Fruit fly (Drosophila melanogaster) whole organism, wandering third instar larva: Measurements from ENCODE around the gene CG33679.
A peak's percentile ranks its signal among the peaks of the same experiment; 100 is the strongest.

Source experiments
- Abd-B ChIP-seq: fragments of >200 bp; optimal IDR thresholded peaks from 2 replicates; lab custom pipeline; 2017; ENCODE audit warnings: missing biosample characterization, missing genetic modification characterization
- CG32264 ChIP-seq: fragments of 200-800 bp; sonication (Bioruptor generic); optimal IDR thresholded peaks from 2 replicates; lab custom pipeline; 2016; ENCODE audit warnings: missing biosample characterization, missing genetic modification characterization
- CrebA ChIP-seq: fragments of 200-800 bp; sonication (Bioruptor generic); optimal IDR thresholded peaks from 2 replicates; lab custom pipeline; 2016; ENCODE audit warnings: missing biosample characterization, mild to moderate bottlenecking, missing genetic modification characterization, borderline replicate concordance
- Dfd ChIP-seq: fragments of >200 bp; optimal IDR thresholded peaks from 2 replicates; lab custom pipeline; 2017; ENCODE audit warnings: missing biosample characterization, missing genetic modification characterization
- Dif ChIP-seq: fragments of 200-275, 200-300 bp; sonication (Bioruptor generic); optimal IDR thresholded peaks from 2 replicates; lab custom pipeline; 2018; ENCODE audit warnings: missing biosample characterization, missing genetic modification characterization; ENCODE audit not compliant: partially characterized antibody
- HLH106 ChIP-seq: fragments of 200-800 bp; optimal IDR thresholded peaks from 3 replicates; lab custom pipeline; 2019; ENCODE audit warnings: missing biosample characterization, mild to moderate bottlenecking, missing genetic modification characterization, moderate library complexity
- Hnf4 ChIP-seq: fragments of 200-800 bp; sonication (Bioruptor generic); optimal IDR thresholded peaks from 2 replicates; lab custom pipeline; 2016; ENCODE audit warnings: missing biosample characterization, mild to moderate bottlenecking, missing genetic modification characterization
- Hr83 ChIP-seq: fragments of 200-300 bp; sonication (Bioruptor generic); optimal IDR thresholded peaks from 2 replicates; lab custom pipeline; 2016; ENCODE audit warnings: missing biosample characterization, mild to moderate bottlenecking, missing genetic modification characterization, moderate library complexity; ENCODE audit not compliant: poor library complexity, severe bottlenecking
- Jra ChIP-seq: sonication (Bioruptor generic); optimal IDR thresholded peaks from 2 replicates; lab custom pipeline; 2016; ENCODE audit warnings: missing biosample characterization, missing genetic modification characterization
- Mio ChIP-seq: sonication (Bioruptor generic); optimal IDR thresholded peaks from 2 replicates; lab custom pipeline; 2016; ENCODE audit warnings: missing biosample characterization, missing genetic modification characterization
- Myc ChIP-seq: fragments of >200 bp; optimal IDR thresholded peaks from 2 replicates; lab custom pipeline; 2017
- N ChIP-seq: fragments of >200 bp; optimal IDR thresholded peaks from 2 replicates; lab custom pipeline; 2018; ENCODE audit warnings: missing biosample characterization, missing external identifiers, missing genetic modification characterization
- OdsH ChIP-seq: fragments of 200-800 bp; sonication (Bioruptor generic); optimal IDR thresholded peaks from 2 replicates; lab custom pipeline; 2016; ENCODE audit warnings: missing biosample characterization, mild to moderate bottlenecking, missing genetic modification characterization
- Rel ChIP-seq, 2 experiments: fragments of 200-800 bp; sonication (Bioruptor generic) in 1 of 2; optimal IDR thresholded peaks; 2 replicates in 1 of 2; 3 replicates in 1 of 2; lab custom pipeline; 2016 to 2019; ENCODE audit warnings: mild to moderate bottlenecking in 2 of 2, missing biosample characterization in 2 of 2, missing genetic modification characterization in 2 of 2, moderate library complexity in 1 of 2
- Sp1 ChIP-seq: fragments of 200-800 bp; sonication (Bioruptor generic); optimal IDR thresholded peaks from 3 replicates; lab custom pipeline; 2019; ENCODE audit warnings: missing biosample characterization, mild to moderate bottlenecking, missing genetic modification characterization, moderate library complexity
- Vsx2 ChIP-seq: fragments of 200-300, 225-300 bp; sonication (Bioruptor generic); optimal IDR thresholded peaks from 2 replicates; lab custom pipeline; 2018; ENCODE audit warnings: missing biosample characterization, missing genetic modification characterization; ENCODE audit not compliant: partially characterized antibody
- br ChIP-seq: fragments of 200-800 bp; sonication (Bioruptor generic); optimal IDR thresholded peaks from 2 replicates; lab custom pipeline; 2016; ENCODE audit warnings: missing biosample characterization, missing genetic modification characterization
- brk ChIP-seq: fragments of 200-800 bp; sonication (Bioruptor generic); optimal IDR thresholded peaks from 2 replicates; lab custom pipeline; 2016; ENCODE audit warnings: missing biosample characterization, mild to moderate bottlenecking, missing genetic modification characterization
- ey ChIP-seq: fragments of 200-800 bp; sonication (Bioruptor generic); optimal IDR thresholded peaks from 2 replicates; lab custom pipeline; 2016; ENCODE audit warnings: missing biosample characterization, missing genetic modification characterization
- foxo ChIP-seq, 2 experiments: fragments of 200-800 bp; sonication (Bioruptor generic); optimal IDR thresholded peaks; 2 replicates in 1 of 2; 3 replicates in 1 of 2; lab custom pipeline; 2016 to 2017; ENCODE audit warnings: missing biosample characterization in 2 of 2, missing genetic modification characterization in 2 of 2
- fru ChIP-seq: fragments of 200-800 bp; sonication (Bioruptor generic); optimal IDR thresholded peaks from 3 replicates; lab custom pipeline; 2016; ENCODE audit warnings: missing biosample characterization, mild to moderate bottlenecking, missing genetic modification characterization
- h ChIP-seq: fragments of 200-800 bp; sonication (Bioruptor generic); optimal IDR thresholded peaks from 3 replicates; lab custom pipeline; 2016; ENCODE audit warnings: missing biosample characterization, mild to moderate bottlenecking, missing genetic modification characterization
- jim ChIP-seq: fragments of 175-275, 200-325 bp; sonication (Bioruptor generic); optimal IDR thresholded peaks from 2 replicates; lab custom pipeline; 2016; ENCODE audit warnings: missing biosample characterization, mild to moderate bottlenecking, missing genetic modification characterization
- pan ChIP-seq: fragments of >200 bp; optimal IDR thresholded peaks from 2 replicates; lab custom pipeline; 2017
- psq ChIP-seq: fragments of 200-800 bp; sonication (Bioruptor generic); optimal IDR thresholded peaks from 3 replicates; lab custom pipeline; 2017; ENCODE audit warnings: missing biosample characterization, mild to moderate bottlenecking, missing genetic modification characterization, moderate library complexity
- rgr ChIP-seq: fragments of 200-800 bp; sonication (Bioruptor generic); optimal IDR thresholded peaks from 3 replicates; lab custom pipeline; 2016; ENCODE audit warnings: missing biosample characterization, mild to moderate bottlenecking, missing genetic modification characterization
- sage ChIP-seq: fragments of 200-800 bp; sonication (Bioruptor generic); optimal IDR thresholded peaks from 2 replicates; lab custom pipeline; 2016; ENCODE audit warnings: missing biosample characterization, mild to moderate bottlenecking, missing genetic modification characterization
- tai ChIP-seq: sonication (Bioruptor generic); optimal IDR thresholded peaks from 2 replicates; lab custom pipeline; 2016; ENCODE audit warnings: missing biosample characterization, missing genetic modification characterization
- usp ChIP-seq: fragments of >200 bp; optimal IDR thresholded peaks from 2 replicates; lab custom pipeline; 2017; ENCODE audit warnings: missing biosample characterization, missing genetic modification characterization
- woc ChIP-seq: sonication (Bioruptor generic); optimal IDR thresholded peaks from 2 replicates; lab custom pipeline; 2016; ENCODE audit warnings: missing biosample characterization, mild to moderate bottlenecking, missing genetic modification characterization

Gene CG33679

DNA sequence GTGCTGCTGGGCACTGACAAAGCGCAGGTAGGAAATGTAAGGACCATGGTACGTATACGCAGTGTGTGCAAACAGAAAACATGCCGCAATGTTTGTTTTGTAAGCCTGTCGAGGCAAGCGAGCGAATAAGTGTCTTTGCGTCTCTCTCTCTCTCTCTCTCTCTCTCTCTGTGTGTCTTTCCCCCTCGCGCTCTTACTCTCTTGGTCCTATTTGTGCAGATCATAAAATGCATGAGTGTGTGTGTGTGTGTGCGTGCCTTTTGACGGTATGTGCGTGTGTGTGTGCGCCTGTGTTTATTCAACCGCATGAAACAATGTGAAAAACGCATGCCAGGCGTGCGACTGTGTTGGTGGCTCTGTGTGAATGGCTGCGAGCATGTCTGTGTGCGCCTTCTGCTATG is 44.6 kb upstream of the CG33679 start:
- TF ChIP-seq tai (GFP tag; lab: Kevin White, UChicago) = no peak
- TF ChIP-seq HLH106 = no peak
- TF ChIP-seq Dfd = peak; percentile 42
- TF ChIP-seq Vsx2 = no peak
- no peak for TF ChIP-seq Dif
- TF ChIP-seq Myc (lab: Kevin White, UChicago) = no peak
- TF ChIP-seq jim (GFP tag; lab: Kevin White, UChicago) = no peak

dm6 chr2L:15016031-15016430 is 42.1 kb upstream of the CG33679 start, which contains the start of gene GABA-B-R1:
Gene GABA-B-R1 (plus strand): TSS chr2L:15016331.
- TF ChIP-seq brk (GFP tag; lab: Kevin White, UChicago) (no peak), Vsx2 (no peak), ey (GFP tag; lab: Kevin White, UChicago) (no peak), CG32264 (no peak), CrebA (GFP tag; lab: Kevin White, UChicago) (no peak), Sp1 (no peak), woc (GFP tag; lab: Kevin White, UChicago) (no peak), Abd-B (GFP tag; lab: Kevin White, UChicago) (no peak), pan (lab: Kevin White, UChicago) (no peak), psq (no peak), Rel (GFP tag; optimal IDR thresholded peaks at IDR 0.05; lab: Kevin White, UChicago) (no peak), Rel (tag; optimal IDR thresholded peaks at IDR 0.05; lab: Kevin White, UChicago) (no peak), rgr (GFP tag; lab: Kevin White, UChicago) (no peak), fru (GFP tag; lab: Kevin White, UChicago) (no peak), Hr83 (no peak), HLH106 (no peak)

DNA sequence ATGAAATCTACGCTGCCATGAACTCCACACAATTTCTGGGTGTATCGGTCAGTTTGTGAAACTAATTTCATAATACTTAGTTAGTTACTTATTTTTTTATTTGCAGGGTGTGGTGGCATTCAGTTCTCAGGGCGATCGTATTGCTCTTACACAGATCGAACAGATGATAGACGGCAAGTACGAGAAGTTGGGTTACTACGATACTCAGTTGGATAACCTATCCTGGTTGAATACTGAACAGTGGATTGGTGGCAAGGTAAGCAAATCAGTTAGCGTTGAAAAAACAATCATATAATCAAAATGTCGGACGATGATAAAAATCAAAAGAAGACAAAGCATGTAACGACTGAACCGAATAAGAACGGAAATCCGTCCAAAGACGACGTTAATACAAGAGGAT is 31.5 kb upstream of the CG33679 start, which contains the start of gene CG33310:
CG33310 (plus strand) TSS at position 301 of the 400 bp plus-strand sequence.
- TF ChIP-seq OdsH = no peak
- no peak for TF ChIP-seq Hnf4
- TF ChIP-seq Vsx2 = no peak
- no peak for TF ChIP-seq foxo (GFP tag; optimal IDR thresholded peaks at IDR 0.05; lab: Kevin White, UChicago)
- no peak for TF ChIP-seq ey (GFP tag; lab: Kevin White, UChicago)
- TF ChIP-seq Mio (GFP tag; lab: Kevin White, UChicago) = no peak
- TF ChIP-seq Rel (GFP tag; optimal IDR thresholded peaks at IDR 0.05; lab: Kevin White, UChicago) = no peak
- no peak for TF ChIP-seq Rel (tag; optimal IDR thresholded peaks at IDR 0.05; lab: Kevin White, UChicago)
- TF ChIP-seq Jra (GFP tag; lab: Kevin White, UChicago) = no peak
- TF ChIP-seq h (GFP tag; lab: Kevin White, UChicago) = no peak
- no peak for TF ChIP-seq HLH106
- no peak for TF ChIP-seq Myc (lab: Kevin White, UChicago)
- TF ChIP-seq pan (lab: Kevin White, UChicago) = no peak
- no peak for TF ChIP-seq Dfd
- TF ChIP-seq br (GFP tag; lab: Kevin White, UChicago) = no peak
- no peak for TF ChIP-seq CG32264
- TF ChIP-seq fru (GFP tag; lab: Kevin White, UChicago) = no peak
- TF ChIP-seq Abd-B (GFP tag; lab: Kevin White, UChicago) = no peak

DNA sequence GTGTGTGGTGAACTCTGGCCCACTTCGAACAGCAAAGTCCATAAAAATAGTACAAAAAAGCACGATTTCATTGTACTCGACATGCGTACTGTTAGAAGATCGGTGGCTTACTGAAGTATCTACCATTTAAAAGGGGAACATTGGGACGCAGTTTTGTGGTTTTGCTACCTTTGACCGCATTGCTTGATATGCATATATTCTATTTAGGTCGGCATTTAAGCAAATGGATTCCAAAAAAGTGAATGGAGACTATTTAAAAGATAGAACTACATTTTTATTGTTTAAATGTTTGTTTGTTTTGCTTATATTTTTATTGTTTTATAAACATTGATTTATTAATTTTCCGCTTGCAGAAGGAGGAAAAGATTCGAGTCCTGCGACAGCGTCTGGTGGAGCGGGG is 26.5 kb upstream of the CG33679 start, which contains the start of gene CG31832:
CG31832 (minus strand) TSS at position 101 of the 400 bp plus-strand sequence.
- TF ChIP-seq Vsx2 = no peak
- TF ChIP-seq usp (GFP tag; lab: Kevin White, UChicago) = no peak
- TF ChIP-seq Hnf4 = no peak
- no peak for TF ChIP-seq Dfd
- no peak for TF ChIP-seq N (GFP tag; lab: Kevin White, UChicago)
- no peak for TF ChIP-seq sage (GFP tag; lab: Kevin White, UChicago)
- no peak for TF ChIP-seq CG32264
- TF ChIP-seq, all 38 proteins: peak for 0

DNA sequence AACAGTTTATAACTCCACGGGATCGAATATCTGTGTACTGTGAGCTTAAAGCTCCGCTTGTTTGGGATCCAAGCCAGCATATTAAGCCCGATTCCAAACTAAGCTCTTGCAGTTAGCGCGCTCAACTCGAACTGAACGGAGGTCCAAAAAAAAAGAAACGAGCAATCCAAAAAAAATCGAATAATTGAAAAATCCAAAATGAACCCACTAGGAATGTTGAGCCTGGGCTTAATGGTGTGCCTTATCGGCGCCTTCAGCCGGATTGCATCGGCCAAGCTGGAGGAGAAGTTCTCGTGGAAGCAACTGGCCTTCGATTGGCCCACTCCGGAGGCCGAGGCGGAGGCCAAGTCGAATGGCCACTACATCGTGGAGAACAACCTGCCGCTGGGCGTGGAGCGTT is 22.7 kb upstream of the CG33679 start, which contains the start of gene yellow-c:
yellow-c (plus strand) TSS at position 29 of the 400 bp plus-strand sequence.
- TF ChIP-seq Hnf4 (no peak), Vsx2 (no peak), Dif (no peak)
